Worm (Caenorhabditis elegans) whole organism, L1 larva: ENCODE data around the gene nhr-252.

Source experiments
- ceh-63 ChIP-seq: fragments of 200-800 bp; sonication (Bioruptor generic); optimal IDR thresholded peaks from 2 replicates; lab custom pipeline; 2018; ENCODE audit warnings: mild to moderate bottlenecking, missing genetic modification characterization, missing compliant biosample characterization
- snu-23 ChIP-seq: sonication (generic microtip); optimal IDR thresholded peaks from 2 replicates; lab custom pipeline; 2016; ENCODE audit warnings: missing genetic modification characterization, missing compliant biosample characterization

DNA sequence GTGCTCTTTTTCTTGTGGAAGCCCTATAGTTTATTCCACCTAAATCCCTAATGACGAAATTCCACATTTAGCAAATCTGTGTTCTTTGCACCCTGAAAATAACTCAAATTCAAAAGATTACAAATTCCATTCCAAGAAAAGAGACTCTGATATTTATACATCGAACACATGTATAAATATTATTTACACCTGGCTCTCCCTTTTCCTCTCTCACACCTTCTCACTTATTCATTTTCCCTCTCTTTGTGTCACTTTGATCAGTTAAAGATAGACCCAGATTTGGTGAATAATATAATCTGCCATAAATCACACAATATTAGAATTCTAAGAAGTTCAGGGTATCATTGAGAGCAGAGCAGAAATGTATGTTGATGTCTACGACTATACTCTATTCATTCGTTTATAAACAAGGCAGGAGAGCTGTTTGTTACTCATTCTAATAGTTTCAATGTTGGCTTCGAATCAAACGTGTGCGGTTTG lies 12.2 kb upstream of the nhr-252 start, which contains the start of gene nhr-254:
- TF ChIP-seq ceh-63 (GFP tag; lab: Kevin White, UChicago): no peak
- no peak for TF ChIP-seq snu-23 (GFP tag; lab: Kevin White, UChicago)
